Worm (Caenorhabditis elegans): ENCODE measurements around the gene brc-1.

brc-1 gene

DNA sequence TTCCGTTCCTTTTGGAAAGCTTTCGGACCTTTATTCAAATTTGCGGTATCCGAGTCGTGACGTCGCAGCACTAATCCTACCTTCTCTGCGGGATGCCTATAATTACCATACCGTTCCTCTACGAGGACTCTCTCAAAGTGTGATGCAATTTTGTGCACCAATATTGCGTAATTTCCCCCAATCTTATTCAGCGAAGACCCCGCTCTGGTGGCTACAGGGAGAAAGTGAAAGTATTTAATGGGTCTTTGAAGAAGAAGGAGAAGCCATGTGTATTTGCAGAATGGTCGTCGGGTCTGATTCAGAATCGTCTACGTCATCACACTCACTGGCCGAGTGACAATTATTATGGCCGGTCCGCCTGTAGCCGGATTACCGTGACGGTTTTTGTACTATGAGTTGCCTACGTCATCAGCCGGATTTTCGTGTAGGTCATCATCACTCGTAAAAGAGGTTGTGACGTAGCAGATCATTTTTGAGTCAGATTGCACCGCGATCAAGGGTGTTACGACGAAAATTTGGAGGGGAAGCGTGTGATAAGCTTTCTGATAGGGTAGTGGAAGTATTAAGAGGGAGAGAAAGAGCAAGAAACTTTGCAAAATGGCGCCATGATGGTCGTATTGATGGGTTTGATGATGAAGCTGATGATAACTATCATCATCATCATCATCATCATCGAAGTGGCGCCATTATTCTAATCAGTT, 13.6 kb upstream of the brc-1 start:
- TF ChIP-seq ceh-31 (tag; optimal IDR thresholded peaks at IDR 0.05) (peak; percentile 32), nfya-1 (tag; optimal IDR thresholded peaks at IDR 0.05) (no peak), ref-2 (tag; optimal IDR thresholded peaks at IDR 0.05) (peak; percentile 78)

DNA sequence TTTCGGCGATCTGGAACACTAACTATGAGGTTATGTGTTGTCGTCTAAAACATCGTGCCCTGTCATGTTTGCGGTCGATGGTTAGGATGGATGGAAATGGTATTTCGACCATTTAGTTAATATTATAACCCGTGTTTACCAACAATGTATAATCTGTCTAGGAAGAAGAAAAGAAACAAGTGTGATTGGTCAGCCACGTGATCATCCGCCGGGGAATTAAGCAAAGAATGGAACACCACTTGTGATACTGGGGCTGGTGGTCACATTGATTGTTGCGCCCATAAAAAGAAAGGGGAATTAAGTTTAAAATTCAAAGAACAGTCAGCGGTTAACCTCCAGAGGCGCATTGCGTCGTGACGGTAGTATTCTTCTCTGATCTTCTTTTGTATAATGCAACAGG, 12.8 kb upstream of the brc-1 start:
- TF ChIP-seq unc-3 (GFP tag; conservative IDR thresholded peaks at IDR 0.05) (no peak), unc-3 (tag; optimal IDR thresholded peaks at IDR 0.05) (no peak), ceh-14 (tag; optimal IDR thresholded peaks at IDR 0.05) (no peak), pha-4 (tag; optimal IDR thresholded peaks at IDR 0.05) (no peak), sox-4 (tag; optimal IDR thresholded peaks at IDR 0.05) (no peak), hlh-30 (tag; optimal IDR thresholded peaks at IDR 0.05; ENCODE audit: insufficient read depth) (peak; percentile 48), Y22D7AL.16 (tag; optimal IDR thresholded peaks at IDR 0.05) (no peak)

DNA sequence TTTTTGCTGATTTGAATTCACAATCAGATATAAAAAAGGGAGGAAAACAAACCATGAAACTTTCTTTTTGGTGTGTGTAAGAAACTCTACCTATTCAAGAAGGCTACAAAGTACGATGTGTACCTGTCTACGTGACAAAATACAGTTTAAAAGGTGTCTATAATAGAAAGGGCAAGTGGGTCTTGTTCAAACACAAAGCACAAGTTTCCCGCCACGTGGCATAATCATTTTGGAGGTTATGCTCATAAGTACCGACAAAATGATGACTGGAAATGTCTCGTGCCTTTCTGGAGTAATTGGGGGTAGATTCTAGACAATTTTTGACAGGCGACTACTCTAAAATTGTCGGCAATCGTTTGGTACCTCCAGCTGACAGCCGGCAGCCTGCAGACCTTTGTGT, 12.1 kb upstream of the brc-1 start:
- no peak for TF ChIP-seq F13H6.1 (tag; optimal IDR thresholded peaks at IDR 0.05)

DNA sequence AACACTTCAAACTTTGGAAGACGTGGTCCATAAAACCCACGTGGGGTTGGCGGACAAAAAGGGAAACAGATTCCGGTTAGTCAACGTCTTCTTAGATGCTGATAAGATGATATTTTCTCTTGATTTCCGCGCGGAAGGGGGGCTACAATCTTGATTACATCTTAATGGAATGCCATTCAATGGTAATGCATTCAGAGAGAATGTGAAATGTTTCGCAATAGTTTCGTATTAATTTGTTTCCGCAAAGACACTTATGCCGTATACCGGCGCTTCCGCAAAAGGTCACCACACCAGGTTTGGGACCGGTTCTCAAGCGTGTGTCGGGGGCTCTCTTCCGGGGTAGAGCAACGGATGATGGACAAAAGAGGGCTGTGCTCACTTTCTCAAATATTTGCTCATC, 11.7 kb upstream of the brc-1 start:
- TF ChIP-seq eyg-1 (tag; optimal IDR thresholded peaks at IDR 0.05) (no peak), Y22D7AL.16 (tag; optimal IDR thresholded peaks at IDR 0.05) (no peak), ceh-14 (tag; optimal IDR thresholded peaks at IDR 0.05) (no peak), che-1 (tag; optimal IDR thresholded peaks at IDR 0.05) (no peak), hlh-6 (tag; optimal IDR thresholded peaks at IDR 0.05) (no peak), elt-4 (tag; optimal IDR thresholded peaks at IDR 0.05) (no peak)

DNA sequence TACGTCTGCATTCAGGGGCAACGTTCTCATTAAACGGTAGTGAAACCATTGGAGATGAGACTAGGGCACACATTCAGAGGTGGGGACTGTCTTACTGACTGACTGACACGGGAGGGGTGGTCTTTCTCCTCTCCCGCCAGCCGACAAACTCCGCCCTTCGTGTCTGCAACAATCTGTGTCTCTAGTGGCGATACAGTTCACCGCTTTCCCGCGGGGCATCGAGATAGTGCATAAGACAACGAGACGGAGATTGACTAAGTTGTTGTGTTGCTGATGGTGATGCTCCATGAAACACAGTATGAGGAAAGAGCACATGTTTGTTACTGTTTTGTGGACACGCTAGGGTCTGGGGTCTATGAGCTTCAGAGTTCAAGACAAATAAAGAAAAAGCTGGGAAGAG, 10.7 kb upstream of the brc-1 start:
- TF ChIP-seq tbx-2 (tag; optimal IDR thresholded peaks at IDR 0.05) = peak; percentile 28
- peak; percentile 5 for TF ChIP-seq sdc-2 (tag; optimal IDR thresholded peaks at IDR 0.05)
- peak; percentile 50 for TF ChIP-seq ceh-6 (GFP tag; optimal IDR thresholded peaks at IDR 0.05)
- no peak for TF ChIP-seq fkh-10 (GFP tag; optimal IDR thresholded peaks at IDR 0.05)

DNA sequence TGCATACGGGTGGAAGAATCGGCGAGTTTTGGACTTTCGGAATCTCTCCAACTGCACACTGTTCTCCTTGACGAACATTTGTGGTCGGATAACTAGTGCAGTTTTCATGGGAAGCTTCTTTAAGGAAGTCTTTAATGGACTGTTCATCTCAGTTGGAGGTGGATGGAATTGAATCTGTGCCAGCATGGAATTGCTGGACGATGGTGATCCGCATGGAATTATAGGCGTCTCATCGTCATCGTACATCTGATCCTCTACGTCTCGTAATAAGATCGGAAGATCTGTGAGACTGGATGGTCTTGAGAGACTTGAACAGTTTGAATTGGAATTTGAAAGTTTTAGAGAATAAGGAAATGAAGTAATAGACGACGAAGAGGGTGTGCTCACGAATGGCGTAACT, 10.2 kb upstream of the brc-1 start:
- TF ChIP-seq unc-86 (tag; optimal IDR thresholded peaks at IDR 0.05) (no peak), Y22D7AL.16 (tag; optimal IDR thresholded peaks at IDR 0.05) (no peak), pax-1 (tag; optimal IDR thresholded peaks at IDR 0.05) (no peak), ceh-31 (tag; optimal IDR thresholded peaks at IDR 0.05) (no peak), eyg-1 (tag; optimal IDR thresholded peaks at IDR 0.05) (no peak), hlh-6 (tag; optimal IDR thresholded peaks at IDR 0.05) (no peak), pqm-1 (tag; optimal IDR thresholded peaks at IDR 0.05) (no peak), ceh-9 (tag; optimal IDR thresholded peaks at IDR 0.05) (no peak)

DNA sequence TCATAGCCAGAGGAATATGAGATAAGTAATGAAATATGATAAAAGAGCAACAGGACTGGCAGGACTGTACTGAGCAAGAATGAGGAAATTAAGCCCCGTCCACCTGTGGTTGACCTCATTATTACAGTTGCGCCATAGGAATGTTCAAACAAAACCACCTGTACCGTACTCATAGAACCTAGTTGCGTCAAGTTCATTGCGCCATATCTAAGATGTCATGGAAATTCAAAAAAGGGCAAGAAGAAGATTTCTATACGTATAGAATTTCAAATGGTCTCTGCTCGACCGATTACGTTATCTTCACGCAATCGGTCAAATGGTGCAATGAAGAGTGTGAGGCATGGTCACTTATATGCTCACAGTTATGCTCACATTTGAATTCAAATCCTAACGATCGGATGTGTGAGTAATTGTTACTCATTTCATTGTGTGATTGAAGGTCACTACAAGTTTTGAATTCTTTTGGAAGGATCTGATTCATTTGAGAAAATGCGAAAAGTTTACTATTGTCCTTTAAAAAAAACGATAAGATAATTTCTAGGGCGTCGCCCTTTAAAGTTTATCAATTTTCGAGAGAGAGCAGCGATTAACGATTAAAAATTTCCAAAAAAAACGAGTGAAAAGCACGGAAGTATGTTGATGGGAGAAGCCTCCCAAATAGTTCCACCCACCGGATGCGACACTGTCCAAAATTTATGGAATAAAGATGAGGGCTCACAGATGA, 9.2 kb upstream of the brc-1 start:
- TF ChIP-seq gmeb-2 (tag; optimal IDR thresholded peaks at IDR 0.05) (no peak), ceh-30 (tag; optimal IDR thresholded peaks at IDR 0.05) (no peak), C08G9.2 (tag; optimal IDR thresholded peaks at IDR 0.05) (no peak), tbx-7 (tag; optimal IDR thresholded peaks at IDR 0.05) (no peak), sox-2 (GFP tag; IDR thresholded peaks at IDR 0.05) (no peak), che-1 (tag; optimal IDR thresholded peaks at IDR 0.05) (no peak), lim-6 (tag; optimal IDR thresholded peaks at IDR 0.05) (no peak), T23F11.4 (GFP tag; optimal IDR thresholded peaks at IDR 0.05) (no peak), zip-5 (tag; optimal IDR thresholded peaks at IDR 0.05) (no peak), npax-4 (tag; optimal IDR thresholded peaks at IDR 0.05) (no peak), ets-4 (tag; optimal IDR thresholded peaks at IDR 0.05) (no peak), K09A11.1 (tag; optimal IDR thresholded peaks at IDR 0.05; ENCODE audit: insufficient read depth) (no peak), ceh-2 (tag; optimal IDR thresholded peaks at IDR 0.05) (no peak), ceh-14 (tag; optimal IDR thresholded peaks at IDR 0.05) (no peak), ztf-16 (tag; optimal IDR thresholded peaks at IDR 0.05) (no peak)

All from whole organism, late embryonic.